Fruit fly (Drosophila melanogaster) whole organism, embryonic: ENCODE data around the gene sif.

ENCODE experiments used
- B-H1 ChIP-seq: fragments of 200-800 bp; sonication (Bioruptor generic); IDR thresholded peaks from 3 replicates; pipeline ENCODE4 v1.3.6; 2022; ENCODE audit warnings: missing biosample characterization, missing genetic modification characterization
- Bgb ChIP-seq: fragments of 200-800 bp; sonication (Bioruptor generic); IDR thresholded peaks from 2 replicates; pipeline ENCODE4 v1.3.6; 2022; ENCODE audit warnings: missing biosample characterization, missing genetic modification characterization; ENCODE audit not compliant: partially characterized antibody
- CG11247 ChIP-seq: fragments of 200-800 bp; sonication (Bioruptor generic); IDR thresholded peaks from 2 replicates; pipeline ENCODE4 v1.3.6; 2022; ENCODE audit warnings: missing biosample characterization, missing genetic modification characterization
- CG12299 ChIP-seq: fragments of 200-800 bp; sonication (Bioruptor generic); optimal IDR thresholded peaks from 2 replicates; lab custom pipeline; 2018; ENCODE audit warnings: missing biosample characterization, mild to moderate bottlenecking, missing genetic modification characterization
- CG14014 ChIP-seq: fragments of 200-800 bp; sonication (Bioruptor generic); IDR thresholded peaks from 2 replicates; pipeline ENCODE4 v1.3.6; 2022; ENCODE audit warnings: missing biosample characterization, missing genetic modification characterization
- CG14860 ChIP-seq: fragments of 200-800 bp; sonication (Bioruptor generic); IDR thresholded peaks from 3 replicates; pipeline ENCODE4 v1.3.6; 2022; ENCODE audit warnings: missing biosample characterization, missing genetic modification characterization; ENCODE audit not compliant: partially characterized antibody
- CG15696 ChIP-seq: fragments of 200-800 bp; sonication (Bioruptor generic); optimal IDR thresholded peaks from 2 replicates; lab custom pipeline; 2019; ENCODE audit warnings: missing biosample characterization, mild to moderate bottlenecking, missing genetic modification characterization, moderate library complexity
- CG16863 ChIP-seq: fragments of 200-800 bp; sonication (Bioruptor generic); optimal IDR thresholded peaks from 3 replicates; lab custom pipeline; 2016; ENCODE audit warnings: missing biosample characterization, missing genetic modification characterization
- CG17359 ChIP-seq: fragments of 200-800 bp; sonication (Bioruptor generic); optimal IDR thresholded peaks from 3 replicates; lab custom pipeline; 2018; ENCODE audit warnings: missing biosample characterization, mild to moderate bottlenecking, missing genetic modification characterization, moderate library complexity
- CG18476 ChIP-seq: fragments of 200-800 bp; sonication (Bioruptor generic); optimal IDR thresholded peaks from 2 replicates; lab custom pipeline; 2016; ENCODE audit warnings: missing biosample characterization, mild to moderate bottlenecking, missing genetic modification characterization
- CG18764 ChIP-seq: fragments of 200-800 bp; sonication (Bioruptor generic); optimal IDR thresholded peaks from 3 replicates; lab custom pipeline; 2016; ENCODE audit warnings: missing biosample characterization, missing genetic modification characterization
- CG30020 ChIP-seq: fragments of 200-800 bp; optimal IDR thresholded peaks from 2 replicates; lab custom pipeline; 2019; ENCODE audit warnings: missing biosample characterization, mild to moderate bottlenecking, missing genetic modification characterization, moderate library complexity
- CG31224 ChIP-seq: fragments of 200-800 bp; sonication (Bioruptor generic); IDR thresholded peaks from 2 replicates; pipeline ENCODE4 v1.3.6; 2022; ENCODE audit warnings: missing biosample characterization, missing genetic modification characterization
- CG3726 ChIP-seq: fragments of 200-800 bp; sonication (Bioruptor generic); IDR thresholded peaks from 3 replicates; pipeline ENCODE4, ENCODE4 v1.3.6; 2022; ENCODE audit warnings: missing biosample characterization, missing genetic modification characterization
- CG4617 ChIP-seq: fragments of 200-800 bp; sonication (Bioruptor generic); optimal IDR thresholded peaks from 3 replicates; lab custom pipeline; 2016; ENCODE audit warnings: missing biosample characterization, missing genetic modification characterization, borderline replicate concordance
- CG7372 ChIP-seq: fragments of 200-800 bp; sonication (Bioruptor generic); IDR thresholded peaks from 2 replicates; pipeline ENCODE4 v1.3.6; 2022; ENCODE audit warnings: missing biosample characterization, missing genetic modification characterization
- CG7786 ChIP-seq: fragments of 200-800 bp; sonication (Bioruptor generic); optimal IDR thresholded peaks from 2 replicates; lab custom pipeline; 2016; ENCODE audit warnings: missing biosample characterization, missing genetic modification characterization
- CG8359 ChIP-seq: fragments of 200-800 bp; sonication (Bioruptor generic); optimal IDR thresholded peaks from 2 replicates; lab custom pipeline; 2017; ENCODE audit warnings: missing biosample characterization, mild to moderate bottlenecking, missing genetic modification characterization, borderline replicate concordance
- CG9932 ChIP-seq: fragments of 200-800 bp; sonication (Bioruptor generic); IDR thresholded peaks from 2 replicates; pipeline ENCODE4 v1.3.6; 2022; ENCODE audit warnings: missing biosample characterization, missing genetic modification characterization
- CrebB ChIP-seq: fragments of 200-800 bp; sonication (Bioruptor generic); optimal IDR thresholded peaks from 3 replicates; lab custom pipeline; 2018; ENCODE audit warnings: missing biosample characterization, mild to moderate bottlenecking, missing genetic modification characterization
- Ets97D ChIP-seq: fragments of 200-800 bp; sonication (Bioruptor generic); optimal IDR thresholded peaks from 3 replicates; lab custom pipeline; 2016; ENCODE audit warnings: missing biosample characterization, missing genetic modification characterization
- GATAe ChIP-seq: fragments of 200-800 bp; sonication (Bioruptor generic); conservative IDR thresholded peaks from 2 replicates; pipeline ENCODE4 v1.3.6; 2022; ENCODE audit warnings: missing biosample characterization, missing genetic modification characterization
- HLH3B ChIP-seq: fragments of 200-800 bp; sonication (Bioruptor generic); IDR thresholded peaks from 2 replicates; pipeline ENCODE4 v1.3.6; 2022; ENCODE audit warnings: missing biosample characterization, missing genetic modification characterization
- Hand ChIP-seq: fragments of 200-800 bp; sonication (Bioruptor generic); optimal IDR thresholded peaks from 2 replicates; lab custom pipeline; 2017; ENCODE audit warnings: mild to moderate bottlenecking, missing biosample characterization, missing genetic modification reagents, missing genetic modification characterization
- Myb ChIP-seq: fragments of 200-800 bp; sonication (Bioruptor generic); optimal IDR thresholded peaks from 2 replicates; lab custom pipeline; 2016; ENCODE audit warnings: missing biosample characterization, missing genetic modification characterization
- TFAM ChIP-seq: fragments of 200-800 bp; sonication (Bioruptor generic); optimal IDR thresholded peaks from 2 replicates; lab custom pipeline; 2017; ENCODE audit warnings: missing biosample characterization, missing genetic modification characterization, inconsistent platforms
- Tbp ChIP-seq: fragments of >200 bp; optimal IDR thresholded peaks from 2 replicates; lab custom pipeline; 2018; ENCODE audit warnings: missing biosample characterization, missing genetic modification characterization
- Xbp1 ChIP-seq: fragments of 200-800 bp; sonication (Bioruptor generic); optimal IDR thresholded peaks from 3 replicates; lab custom pipeline; 2016; ENCODE audit warnings: missing biosample characterization, mild to moderate bottlenecking, missing genetic modification characterization
- cato ChIP-seq: fragments of 200-800 bp; sonication (Bioruptor generic); optimal IDR thresholded peaks from 2 replicates; lab custom pipeline; 2016; ENCODE audit warnings: missing biosample characterization, missing genetic modification characterization, borderline replicate concordance
- chinmo ChIP-seq: fragments of 200-800 bp; sonication (Bioruptor generic); IDR thresholded peaks from 4 replicates; pipeline ENCODE4 v1.3.6; 2022; ENCODE audit warnings: missing biosample characterization, missing genetic modification characterization; ENCODE audit not compliant: partially characterized antibody
- ci ChIP-seq: fragments of 200-800 bp; sonication (Bioruptor generic); IDR thresholded peaks from 3 replicates; pipeline ENCODE4 v1.3.6; 2022; ENCODE audit warnings: missing biosample characterization, missing genetic modification characterization
- esg ChIP-seq: fragments of 200-800 bp; sonication (Bioruptor generic); conservative IDR thresholded peaks from 2 replicates; pipeline ENCODE4 v1.3.6; 2022; ENCODE audit warnings: missing biosample characterization, missing genetic modification characterization
- fd96Cb ChIP-seq: fragments of 200-800 bp; sonication (Bioruptor generic); optimal IDR thresholded peaks from 2 replicates; lab custom pipeline; 2018; ENCODE audit warnings: missing biosample characterization, mild to moderate bottlenecking, missing genetic modification characterization, moderate library complexity
- ftz-f1 ChIP-seq: fragments of 200-800 bp; sonication (Bioruptor generic); optimal IDR thresholded peaks from 2 replicates; lab custom pipeline; 2016; ENCODE audit warnings: missing biosample characterization, missing genetic modification characterization
- hb ChIP-seq: fragments of 200-800 bp; sonication (Bioruptor generic); IDR thresholded peaks from 3 replicates; pipeline ENCODE4 v1.3.6; 2022; ENCODE audit warnings: missing biosample characterization, missing genetic modification characterization; ENCODE audit not compliant: partially characterized antibody
- hkb ChIP-seq, 2 experiments: fragments of 200-800 bp in 1 of 2; fragments of >200 bp in 1 of 2; sonication (Bioruptor generic) in 1 of 2; IDR thresholded peaks in 1 of 2; optimal IDR thresholded peaks in 1 of 2; 2 replicates each; pipeline versions ENCODE4 v1.3.6 to Lab custom; 2017 to 2022; ENCODE audit warnings: missing biosample characterization in 1 of 2, missing genetic modification characterization in 1 of 2
- jing ChIP-seq: fragments of 200-800 bp; sonication (Bioruptor generic); optimal IDR thresholded peaks from 2 replicates; lab custom pipeline; 2018; ENCODE audit warnings: missing biosample characterization, mild to moderate bottlenecking, missing genetic modification characterization
- luna ChIP-seq: fragments of 200-800 bp; sonication (Bioruptor generic); optimal IDR thresholded peaks from 2 replicates; lab custom pipeline; 2016; ENCODE audit warnings: missing biosample characterization, missing genetic modification characterization
- nerfin-2 ChIP-seq: fragments of 200-800 bp; sonication (Bioruptor generic); IDR thresholded peaks from 2 replicates; pipeline ENCODE4 v1.3.6; 2022; ENCODE audit warnings: missing biosample characterization, missing genetic modification characterization; ENCODE audit not compliant: partially characterized antibody
- peb ChIP-seq: fragments of 200-800 bp; sonication (Bioruptor generic); IDR thresholded peaks from 2 replicates; pipeline ENCODE4 v1.3.6; 2022; ENCODE audit warnings: missing biosample characterization, missing genetic modification characterization
- pita ChIP-seq: fragments of 200-800 bp; sonication (Bioruptor generic); optimal IDR thresholded peaks from 2 replicates; lab custom pipeline; 2017; ENCODE audit warnings: missing biosample characterization, mild to moderate bottlenecking, missing genetic modification characterization
- rib ChIP-seq: fragments of 200-800 bp; sonication (Bioruptor generic); IDR thresholded peaks from 2 replicates; pipeline ENCODE4 v1.3.6; 2022; ENCODE audit warnings: missing biosample characterization, missing genetic modification characterization
- sd ChIP-seq: fragments of 200-800 bp; sonication (Bioruptor generic); optimal IDR thresholded peaks from 3 replicates; lab custom pipeline; 2018; ENCODE audit warnings: missing biosample characterization, mild to moderate bottlenecking, missing genetic modification characterization, moderate library complexity
- sens ChIP-seq: fragments of 200-800 bp; sonication (Bioruptor generic); peaks from one replicate; lab custom pipeline; 2016; ENCODE audit warnings: missing biosample characterization, missing genetic modification characterization
- sima ChIP-seq: fragments of 200-800 bp; sonication (Bioruptor generic); optimal IDR thresholded peaks from 2 replicates; lab custom pipeline; 2016; ENCODE audit warnings: missing biosample characterization, missing genetic modification characterization
- sr ChIP-seq: fragments of 200-800 bp; sonication (Bioruptor generic); IDR thresholded peaks from 3 replicates; pipeline ENCODE4 v1.3.6; 2022; ENCODE audit warnings: missing biosample characterization, missing genetic modification characterization
- stc ChIP-seq: fragments of 200-800 bp; sonication (Bioruptor generic); IDR thresholded peaks from 2 replicates; pipeline ENCODE4 v1.3.6; 2022; ENCODE audit warnings: missing biosample characterization, missing genetic modification characterization
- tio ChIP-seq: fragments of 200-800 bp; sonication (Bioruptor generic); optimal IDR thresholded peaks from 2 replicates; lab custom pipeline; 2017; ENCODE audit warnings: missing biosample characterization, missing genetic modification characterization, inconsistent platforms
- tll ChIP-seq, 2 experiments: fragments of 200-800 bp in 1 of 2; fragments of >200 bp in 1 of 2; sonication (Bioruptor generic) in 1 of 2; optimal IDR thresholded peaks; 2 replicates each; lab custom pipeline; 2017 to 2019; ENCODE audit warnings: missing biosample characterization in 2 of 2, missing genetic modification characterization in 2 of 2, mild to moderate bottlenecking in 1 of 2, moderate library complexity in 1 of 2
- vvl ChIP-seq: fragments of 200-800 bp; sonication (Bioruptor generic); IDR thresholded peaks from 2 replicates; pipeline ENCODE4 v1.3.6; 2022; ENCODE audit warnings: missing biosample characterization, missing genetic modification characterization

sif gene

DNA sequence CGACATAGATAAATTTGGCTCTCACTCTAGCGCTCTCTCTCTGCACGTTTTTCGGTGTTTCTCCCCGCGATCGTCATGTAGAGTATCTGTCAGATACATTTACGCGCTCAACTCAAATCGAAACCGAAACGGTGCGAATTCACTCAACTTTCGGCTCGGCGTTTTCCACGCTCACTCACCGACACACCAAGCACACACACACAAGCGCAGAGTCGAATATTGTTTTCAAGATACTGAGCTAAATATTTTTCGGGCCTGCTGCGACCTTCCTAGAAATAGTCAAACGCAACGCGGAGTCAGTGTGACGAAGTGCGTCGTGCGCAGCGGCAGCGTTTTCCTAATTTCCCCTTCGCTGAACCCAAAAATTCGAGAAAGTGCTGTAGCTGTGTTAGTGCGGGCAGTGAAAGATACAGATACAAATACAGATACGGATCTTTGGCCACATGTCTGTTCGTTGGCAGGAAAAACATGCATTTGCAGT, 3.3 kb upstream of the sif start, which contains the start of gene lin-28 (continued):
- TF ChIP-seq CG7786 (GFP tag; lab: Kevin White, UChicago) (no peak), CrebB (tag; lab: Kevin White, UChicago) (no peak), sd (peak; percentile 74), hb (GFP tag; lab: Robert Waterston, UW) (no peak), CG4617 (GFP tag; lab: Kevin White, UChicago) (no peak), CG18764 (GFP tag; lab: Kevin White, UChicago) (no peak), Ets97D (no peak), ci (GFP tag; lab: Robert Waterston, UW) (peak; percentile 74), chinmo (peak; percentile 97), Tbp (GFP tag; lab: Kevin White, UChicago) (no peak), stc (GFP tag; lab: Robert Waterston, UW) (peak; percentile 30; the same call in 1 of the 2 replicates), pita (GFP tag; lab: Kevin White, UChicago) (no peak), jing (GFP tag; lab: Kevin White, UChicago) (no peak), CG14860 (GFP tag; lab: Robert Waterston, UW) (no peak), peb (GFP tag; lab: Robert Waterston, UW) (no peak), sima (no peak), fd96Cb (no peak), CG11247 (no peak), CG18476 (GFP tag; lab: Kevin White, UChicago) (no peak), tll (GFP tag; optimal IDR thresholded peaks at IDR 0.05; lab: Kevin White, UChicago) (peak in 1 of 2 experiments; percentile 68), TFAM (GFP tag; lab: Kevin White, UChicago) (no peak), sr (GFP tag; lab: Robert Waterston, UW) (peak; percentile 21; the same call in 1 of the 3 replicates), sens (GFP tag; lab: Kevin White, UChicago) (peak; percentile 60), luna (GFP tag; lab: Kevin White, UChicago) (no peak), Xbp1 (peak; percentile 6), CG17359 (tag; lab: Kevin White, UChicago) (no peak), Myb (GFP tag; lab: Kevin White, UChicago) (no peak), CG14014 (peak; percentile 18; the same call in 1 of the 2 replicates), nerfin-2 (GFP tag; lab: Robert Waterston, UW) (no peak; the same call in 1 of the 2 replicates), Hand (GFP tag; lab: Kevin White, UChicago) (no peak), cato (GFP tag; lab: Kevin White, UChicago) (no peak), esg (no peak), CG7372 (GFP tag; lab: Robert Waterston, UW) (no peak), CG15696 (tag; lab: Kevin White, UChicago) (no peak), CG9932 (GFP tag; lab: Robert Waterston, UW) (no peak), GATAe (GFP tag; lab: Robert Waterston, UW) (no peak), CG12299 (no peak), B-H1 (GFP tag; lab: Robert Waterston, UW) (no peak), HLH3B (GFP tag; lab: Robert Waterston, UW) (peak; percentile 20; the same call in 1 of the 2 replicates), CG16863 (peak; percentile 5), CG30020 (tag; lab: Kevin White, UChicago) (no peak), CG31224 (GFP tag; lab: Robert Waterston, UW) (no peak), ftz-f1 (peak; percentile 71), hkb (optimal IDR thresholded peaks at IDR 0.05; lab: Kevin White, UChicago) (no peak), hkb (GFP tag; IDR thresholded peaks at IDR 0.05; lab: Robert Waterston, UW) (0 out of 2 replicates have a peak, but pooled peaks have one; percentile 36), rib (GFP tag; lab: Robert Waterston, UW) (no peak), tio (no peak), CG3726 (GFP tag; lab: Robert Waterston, UW) (no peak; the same call in 2 of the 3 replicates), Bgb (peak; percentile 77), CG8359 (GFP tag; lab: Kevin White, UChicago) (no peak), vvl (GFP tag; lab: Robert Waterston, UW) (peak; percentile 50; the same call in 1 of the 2 replicates)
